Fruit fly (Drosophila melanogaster): ENCODE measurements around the gene osa.

dm6 chr3R:17666061-17666796 lies 51.9 kb downstream of the osa start:
- TF ChIP-seq Hr96 (GFP tag; optimal IDR thresholded peaks at IDR 0.05) = no peak
- no peak for TF ChIP-seq Mnt (GFP tag; optimal IDR thresholded peaks at IDR 0.05)
- no peak for TF ChIP-seq pad (GFP tag; optimal IDR thresholded peaks at IDR 0.05)
- TF ChIP-seq cic (GFP tag; optimal IDR thresholded peaks at IDR 0.05) = no peak
- TF ChIP-seq CG7101 (tag; optimal IDR thresholded peaks at IDR 0.05) = no peak
- TF ChIP-seq CG14711 (tag; optimal IDR thresholded peaks at IDR 0.05) = no peak
- no peak for TF ChIP-seq CG33017 (tag; optimal IDR thresholded peaks at IDR 0.05)
- no peak for TF ChIP-seq Clk (GFP tag; optimal IDR thresholded peaks at IDR 0.05)
- TF ChIP-seq ovo (GFP tag; optimal IDR thresholded peaks at IDR 0.05) = no peak
- no peak for TF ChIP-seq kay (GFP tag; ENCODE audit: borderline replicate concordance)
- no peak for TF ChIP-seq CG5204 (GFP tag; optimal IDR thresholded peaks at IDR 0.05)
- TF ChIP-seq cnc (optimal IDR thresholded peaks at IDR 0.05) = no peak
- no peak for TF ChIP-seq Crg-1 (GFP tag; optimal IDR thresholded peaks at IDR 0.05)

Data from whole organism, adult.